Worm (Caenorhabditis elegans) whole organism, L1 larva: ENCODE data around the gene Y66H1A.5.

Experiments
- C04F5.9 ChIP-seq: sonication (generic microtip); optimal IDR thresholded peaks from 2 replicates; lab custom pipeline; 2016; ENCODE audit warnings: missing genetic modification characterization, missing compliant biosample characterization
- Y116A8C.19 ChIP-seq: sonication (generic microtip); optimal IDR thresholded peaks from 2 replicates; lab custom pipeline; 2016; ENCODE audit warnings: missing compliant biosample characterization, missing genetic modification characterization, borderline replicate concordance
- dpl-1 ChIP-seq, 3 experiments: fragments of 150-350 bp in 2 of 3; sonication (generic microtip) in 1 of 3; optimal IDR thresholded peaks; 2 replicates each; lab custom pipeline; 2014 to 2017; ENCODE audit warnings: missing biosample characterization in 3 of 3, missing genetic modification characterization in 3 of 3, missing genetic modification reagents in 3 of 3
- efl-1 ChIP-seq, 4 experiments: fragments of 150-350 bp; optimal IDR thresholded peaks in 3 of 4; peaks in 1 of 4; 1 replicate in 1 of 4; 2 replicates in 3 of 4; lab custom pipeline; 2014; ENCODE audit warnings: missing biosample characterization in 2 of 4, missing genetic modification characterization in 2 of 4, missing genetic modification reagents in 2 of 4
- elt-3 ChIP-seq, 6 experiments: fragments of 150-350 bp in 1 of 6; sonication (generic microtip); optimal IDR thresholded peaks; 2 replicates each; lab custom pipeline; 2017 to 2018; ENCODE audit warnings: missing biosample characterization in 6 of 6, missing genetic modification characterization in 6 of 6, inconsistent platforms in 1 of 6
- ets-5 ChIP-seq: fragments of 200-800 bp; sonication (Bioruptor generic); IDR thresholded peaks from 2 replicates; pipeline ENCODE4 v1.3.6; 2022; ENCODE audit warnings: missing genetic modification characterization, missing compliant biosample characterization
- lsy-2 ChIP-seq, 2 experiments: fragments of 150-350 bp; optimal IDR thresholded peaks; 2 replicates each; lab custom pipeline; 2014; ENCODE audit warnings: missing biosample characterization in 2 of 2, missing genetic modification characterization in 2 of 2
- nhr-71 ChIP-seq: sonication (generic microtip); optimal IDR thresholded peaks from 2 replicates; lab custom pipeline; 2016; ENCODE audit warnings: mild to moderate bottlenecking, missing genetic modification characterization, moderate library complexity, missing compliant biosample characterization
- nhr-90 ChIP-seq: sonication (generic microtip); optimal IDR thresholded peaks from 2 replicates; lab custom pipeline; 2016; ENCODE audit warnings: mild to moderate bottlenecking, missing genetic modification characterization, missing compliant biosample characterization; ENCODE audit not compliant: poor library complexity
- rnt-1 ChIP-seq: sonication (generic microtip); optimal IDR thresholded peaks from 2 replicates; lab custom pipeline; 2016; ENCODE audit warnings: mild to moderate bottlenecking, missing genetic modification characterization, moderate library complexity, missing compliant biosample characterization
- snu-23 ChIP-seq: sonication (generic microtip); optimal IDR thresholded peaks from 2 replicates; lab custom pipeline; 2016; ENCODE audit warnings: missing genetic modification characterization, missing compliant biosample characterization
- unc-130 ChIP-seq: fragments of 150-350 bp; optimal IDR thresholded peaks from 2 replicates; lab custom pipeline; 2017; ENCODE audit warnings: missing biosample characterization, missing genetic modification characterization, inconsistent platforms
- xbp-1 ChIP-seq: sonication (generic microtip); optimal IDR thresholded peaks from 2 replicates; lab custom pipeline; 2016; ENCODE audit warnings: missing genetic modification characterization, missing compliant biosample characterization

The Y66H1A.5 gene

DNA sequence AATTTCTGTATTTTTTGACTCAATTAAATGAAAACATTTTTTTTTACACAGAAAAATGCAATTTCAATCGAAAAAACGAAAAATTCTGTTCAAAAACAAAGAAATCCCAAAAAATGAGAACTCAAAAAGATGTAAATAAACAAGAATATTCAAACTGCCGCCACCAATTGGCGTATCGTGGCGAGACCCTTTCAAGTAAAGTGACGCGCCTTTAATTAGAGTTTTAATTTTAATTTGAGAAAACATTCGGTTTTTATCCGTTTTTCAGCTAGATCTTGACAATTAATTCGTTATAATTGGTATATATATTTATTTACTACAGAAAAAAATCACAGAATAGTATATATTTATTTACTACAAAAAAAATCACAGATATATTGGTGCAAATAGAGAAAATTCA is 49.3 kb downstream of the Y66H1A.5 start:
- TF ChIP-seq efl-1 (optimal IDR thresholded peaks at IDR 0.05; lab: Kevin White, UChicago) (peak; percentile 12 to 53), efl-1 (GFP tag; optimal IDR thresholded peaks at IDR 0.05 in 1 of 2; lab: Kevin White, UChicago) (peak in 1 of 2 experiments; percentile 54), ets-5 (GFP tag; lab: Robert Waterston, UW) (no peak), dpl-1 (GFP tag; optimal IDR thresholded peaks at IDR 0.05; lab: Kevin White, UChicago) (peak in 1 of 3 experiments; percentile 37), elt-3 (tag; optimal IDR thresholded peaks at IDR 0.05; lab: Kevin White, UChicago) (no peak)

DNA sequence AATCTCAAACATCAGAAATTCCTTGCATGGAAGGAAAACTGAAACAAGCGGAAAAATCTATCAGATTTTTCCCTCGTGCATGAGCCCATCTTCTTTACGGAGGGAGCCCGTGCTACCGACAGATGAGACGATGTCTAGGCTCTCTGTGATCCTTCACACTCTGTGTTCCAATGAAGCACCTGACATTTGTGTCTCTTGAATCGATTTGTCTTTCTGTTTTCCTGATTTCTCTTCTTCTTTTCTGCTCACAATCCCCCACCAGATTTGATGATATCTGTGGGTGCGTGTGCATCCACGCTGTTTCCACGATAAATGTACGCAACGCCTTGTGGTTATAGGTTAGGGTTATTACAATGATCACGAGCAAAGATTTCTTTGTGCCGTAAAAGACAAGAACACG is 50.1 kb downstream of the Y66H1A.5 start:
- TF ChIP-seq nhr-71 (tag; lab: Kevin White, UChicago) (peak; percentile 34), lsy-2 (tag; optimal IDR thresholded peaks at IDR 0.05; lab: Kevin White, UChicago) (peak in 1 of 2 experiments; percentile 39), snu-23 (GFP tag; lab: Kevin White, UChicago) (peak; percentile 24), nhr-90 (tag; lab: Kevin White, UChicago) (no peak), unc-130 (tag; lab: Kevin White, UChicago) (peak; percentile 12), rnt-1 (tag; lab: Kevin White, UChicago) (peak; percentile 39), efl-1 (optimal IDR thresholded peaks at IDR 0.05; lab: Kevin White, UChicago) (no peak), efl-1 (GFP tag; optimal IDR thresholded peaks at IDR 0.05 in 1 of 2; lab: Kevin White, UChicago) (no peak)
- TF ChIP-seq, all 84 proteins: peak for 5

DNA sequence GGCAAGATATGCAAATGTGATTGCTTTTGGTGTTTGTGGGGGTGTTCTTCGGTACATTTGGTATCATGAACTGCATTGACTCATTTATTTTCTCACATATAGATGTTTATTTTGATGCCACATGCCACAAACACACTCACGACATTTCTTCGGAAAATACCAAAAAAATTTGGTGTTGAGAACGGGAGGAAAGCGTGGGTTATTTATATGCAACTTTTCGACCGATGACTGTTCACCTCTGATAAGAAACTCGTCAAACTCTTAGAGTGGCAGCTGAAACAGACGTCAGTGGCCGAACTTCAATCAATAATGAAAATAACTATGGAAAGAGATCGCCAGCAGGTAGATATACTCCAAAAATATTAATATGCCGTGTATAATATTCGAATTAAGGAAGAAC is 50.6 kb downstream of the Y66H1A.5 start:
- TF ChIP-seq C04F5.9 (tag; lab: Kevin White, UChicago) (no peak), xbp-1 (tag; lab: Kevin White, UChicago) (no peak), lsy-2 (tag; optimal IDR thresholded peaks at IDR 0.05; lab: Kevin White, UChicago) (no peak), Y116A8C.19 (no peak), efl-1 (optimal IDR thresholded peaks at IDR 0.05; lab: Kevin White, UChicago) (no peak), efl-1 (GFP tag; optimal IDR thresholded peaks at IDR 0.05 in 1 of 2; lab: Kevin White, UChicago) (peak in 1 of 2 experiments; percentile 53)
- TF ChIP-seq, all 84 proteins: peak for 1
